Fruit fly (Drosophila melanogaster) whole organism, embryonic: ENCODE measurements around the gene CG13032.

Experiments
- Asciz ChIP-seq: fragments of 200-800 bp; sonication (Bioruptor generic); optimal IDR thresholded peaks from 2 replicates; lab custom pipeline; 2017; ENCODE audit warnings: missing biosample characterization, mild to moderate bottlenecking, missing genetic modification characterization, missing genetic modification reagents
- CG11085 ChIP-seq: fragments of 200-800 bp; sonication (Bioruptor generic); IDR thresholded peaks from 2 replicates; pipeline ENCODE4 v1.3.6; 2022; ENCODE audit warnings: missing biosample characterization, missing genetic modification characterization
- CG11093 ChIP-seq: fragments of 200-800 bp; sonication (Bioruptor generic); IDR thresholded peaks from 3 replicates; pipeline ENCODE4 v1.3.6; 2022; ENCODE audit warnings: missing biosample characterization, missing genetic modification characterization
- CG11247 ChIP-seq: fragments of 200-800 bp; sonication (Bioruptor generic); IDR thresholded peaks from 2 replicates; pipeline ENCODE4 v1.3.6; 2022; ENCODE audit warnings: missing biosample characterization, missing genetic modification characterization
- CG11723 ChIP-seq: fragments of 200-800 bp; sonication (Bioruptor generic); optimal IDR thresholded peaks from 2 replicates; lab custom pipeline; 2017; ENCODE audit warnings: missing biosample characterization, mild to moderate bottlenecking, missing genetic modification characterization
- CG12236 ChIP-seq: fragments of 200-800 bp; sonication (Bioruptor generic); optimal IDR thresholded peaks from 2 replicates; lab custom pipeline; 2016; ENCODE audit warnings: missing biosample characterization, missing genetic modification characterization
- CG13123 ChIP-seq: fragments of 200-800 bp; sonication (Bioruptor generic); optimal IDR thresholded peaks from 2 replicates; lab custom pipeline; 2016; ENCODE audit warnings: missing biosample characterization, missing genetic modification characterization
- CG14860 ChIP-seq: fragments of 200-800 bp; sonication (Bioruptor generic); IDR thresholded peaks from 3 replicates; pipeline ENCODE4 v1.3.6; 2022; ENCODE audit warnings: missing biosample characterization, missing genetic modification characterization; ENCODE audit not compliant: partially characterized antibody
- CG15514 ChIP-seq: fragments of 200-800 bp; sonication (Bioruptor generic); optimal IDR thresholded peaks from 3 replicates; lab custom pipeline; 2017; ENCODE audit warnings: missing biosample characterization, missing genetic modification characterization, mild to moderate bottlenecking, moderate library complexity, missing genetic modification reagents
- CG17829 ChIP-seq: fragments of 200-800 bp; optimal IDR thresholded peaks from 2 replicates; lab custom pipeline; 2019; ENCODE audit warnings: missing biosample characterization, mild to moderate bottlenecking, missing genetic modification characterization, moderate library complexity
- CG2129 ChIP-seq: fragments of 200-800 bp; sonication (Bioruptor generic); IDR thresholded peaks from 2 replicates; pipeline ENCODE4 v1.3.6; 2022; ENCODE audit warnings: missing biosample characterization, missing genetic modification characterization; ENCODE audit not compliant: partially characterized antibody
- CG34224 ChIP-seq: fragments of 200-800 bp; sonication (Bioruptor generic); IDR thresholded peaks from 3 replicates; pipeline ENCODE4 v1.3.6; 2022; ENCODE audit warnings: missing biosample characterization, missing genetic modification characterization; ENCODE audit not compliant: partially characterized antibody
- CG34376 ChIP-seq: fragments of 200-800 bp; sonication (Bioruptor generic); optimal IDR thresholded peaks from 2 replicates; lab custom pipeline; 2018; ENCODE audit warnings: missing biosample characterization, mild to moderate bottlenecking, missing genetic modification characterization
- CG6254 ChIP-seq: fragments of 200-800 bp; sonication (Bioruptor generic); optimal IDR thresholded peaks from 3 replicates; lab custom pipeline; 2017; ENCODE audit warnings: mild to moderate bottlenecking, missing biosample characterization, missing genetic modification reagents, missing genetic modification characterization
- CG6683 ChIP-seq: fragments of 200-800 bp; sonication (Bioruptor generic); optimal IDR thresholded peaks from 2 replicates; lab custom pipeline; 2017; ENCODE audit warnings: missing biosample characterization, mild to moderate bottlenecking, missing genetic modification characterization, missing genetic modification reagents
- CG8478 ChIP-seq: fragments of >200 bp; optimal IDR thresholded peaks from 2 replicates; lab custom pipeline; 2018
- CG9727 ChIP-seq: fragments of 200-800 bp; sonication (Bioruptor generic); optimal IDR thresholded peaks from 3 replicates; lab custom pipeline; 2017; ENCODE audit warnings: missing biosample characterization, mild to moderate bottlenecking, missing genetic modification characterization
- Gsc ChIP-seq: fragments of 200-800 bp; sonication (Bioruptor generic); IDR thresholded peaks from 2 replicates; pipeline ENCODE4 v1.3.6; 2022; ENCODE audit warnings: missing biosample characterization, missing genetic modification characterization
- HLH3B ChIP-seq: fragments of 200-800 bp; sonication (Bioruptor generic); IDR thresholded peaks from 2 replicates; pipeline ENCODE4 v1.3.6; 2022; ENCODE audit warnings: missing biosample characterization, missing genetic modification characterization
- Hr3 ChIP-seq: fragments of 200-800 bp; sonication (Bioruptor generic); optimal IDR thresholded peaks from 3 replicates; lab custom pipeline; 2016; ENCODE audit warnings: missing biosample characterization, missing genetic modification characterization
- Mad ChIP-seq: fragments of 200-800 bp; sonication (Bioruptor generic); optimal IDR thresholded peaks from 2 replicates; lab custom pipeline; 2016; ENCODE audit warnings: missing biosample characterization, missing genetic modification characterization
- Oaz ChIP-seq: fragments of 200-800 bp; sonication (Bioruptor generic); IDR thresholded peaks from 2 replicates; pipeline ENCODE4 v1.3.6; 2022; ENCODE audit warnings: missing biosample characterization, missing genetic modification characterization
- Optix ChIP-seq: fragments of 200-800 bp; sonication (Bioruptor generic); IDR thresholded peaks from 3 replicates; pipeline ENCODE4 v1.3.6; 2022; ENCODE audit warnings: missing biosample characterization, missing genetic modification characterization
- Rfx ChIP-seq: fragments of 200-800 bp; sonication (Bioruptor generic); IDR thresholded peaks from 2 replicates; pipeline ENCODE4 v1.3.6; 2022; ENCODE audit warnings: missing biosample characterization, missing genetic modification characterization
- Rx ChIP-seq: fragments of 200-800 bp; sonication (Bioruptor generic); IDR thresholded peaks from 2 replicates; pipeline ENCODE4 v1.3.6; 2022; ENCODE audit warnings: missing biosample characterization, missing genetic modification characterization
- Sox100B ChIP-seq: fragments of 200-800 bp; sonication (Bioruptor generic); optimal IDR thresholded peaks from 3 replicates; lab custom pipeline; 2018; ENCODE audit warnings: missing biosample characterization, mild to moderate bottlenecking, missing genetic modification characterization
- Tbp ChIP-seq: fragments of >200 bp; optimal IDR thresholded peaks from 2 replicates; lab custom pipeline; 2018; ENCODE audit warnings: missing biosample characterization, missing genetic modification characterization
- Trl ChIP-seq, 3 experiments: fragments of >200 bp in 2 of 3; fragments of 200-800 bp in 1 of 3; sonication (Bioruptor generic) in 1 of 3; optimal IDR thresholded peaks; 2 replicates in 1 of 3; 3 replicates in 2 of 3; lab custom pipeline; 2016 to 2017; ENCODE audit warnings: missing biosample characterization in 1 of 3, missing genetic modification characterization in 1 of 3
- bcd ChIP-seq: fragments of 200-800 bp; sonication (Bioruptor generic); optimal IDR thresholded peaks from 2 replicates; lab custom pipeline; 2017; ENCODE audit warnings: missing biosample characterization, mild to moderate bottlenecking, missing genetic modification characterization
- chm ChIP-seq: fragments of 200-800 bp; sonication (Bioruptor generic); IDR thresholded peaks from 2 replicates; pipeline ENCODE4 v1.3.6; 2022; ENCODE audit warnings: missing biosample characterization, missing genetic modification characterization
- croc ChIP-seq: fragments of 200-800 bp; sonication (Bioruptor generic); conservative IDR thresholded peaks from 3 replicates; pipeline ENCODE4 v1.3.6; 2022; ENCODE audit warnings: missing biosample characterization, missing genetic modification characterization
- dpn ChIP-seq, 2 experiments: fragments of 200-800 bp; sonication (Bioruptor generic); optimal IDR thresholded peaks; 3 replicates each; lab custom pipeline; 2016; ENCODE audit warnings: missing biosample characterization in 2 of 2, missing genetic modification characterization in 2 of 2
- gcm ChIP-seq: fragments of 200-800 bp; sonication (Bioruptor generic); optimal IDR thresholded peaks from 2 replicates; lab custom pipeline; 2019; ENCODE audit warnings: missing biosample characterization, mild to moderate bottlenecking, missing genetic modification characterization, moderate library complexity
- gfzf ChIP-seq: fragments of 200-800 bp; sonication (Bioruptor generic); optimal IDR thresholded peaks from 2 replicates; lab custom pipeline; 2016; ENCODE audit warnings: missing biosample characterization, mild to moderate bottlenecking, missing genetic modification characterization, moderate library complexity
- kay ChIP-seq: fragments of 200-800 bp; sonication (Bioruptor generic); optimal IDR thresholded peaks from 2 replicates; lab custom pipeline; 2016; ENCODE audit warnings: missing biosample characterization, missing genetic modification characterization
- ken ChIP-seq: fragments of 200-800 bp; sonication (Bioruptor generic); IDR thresholded peaks from 3 replicates; pipeline ENCODE4 v1.3.6; 2022; ENCODE audit warnings: missing biosample characterization, missing genetic modification characterization
- lab ChIP-seq: fragments of 200-800 bp; sonication (Bioruptor generic); optimal IDR thresholded peaks from 3 replicates; lab custom pipeline; 2017; ENCODE audit warnings: missing biosample characterization, missing genetic modification characterization, mild to moderate bottlenecking, moderate library complexity, missing genetic modification reagents
- lmd ChIP-seq: fragments of 200-800 bp; sonication (Bioruptor generic); IDR thresholded peaks from 2 replicates; pipeline ENCODE4 v1.3.6; 2022; ENCODE audit warnings: missing biosample characterization, missing genetic modification characterization
- otp ChIP-seq: fragments of 200-800 bp; sonication (Bioruptor generic); IDR thresholded peaks from 3 replicates; pipeline ENCODE4, ENCODE4 v1.3.6; 2022; ENCODE audit warnings: missing biosample characterization, missing genetic modification characterization
- pan ChIP-seq, 4 experiments: fragments of >200 bp in 3 of 4; fragments of 200-800 bp in 1 of 4; sonication (Bioruptor generic) in 1 of 4; optimal IDR thresholded peaks in 3 of 4; IDR thresholded peaks in 1 of 4; 2 replicates each; pipeline versions ENCODE4 v1.3.6 to Lab custom; 2017 to 2022; ENCODE audit warnings: missing biosample characterization in 2 of 4, missing genetic modification characterization in 2 of 4, mixed read lengths in 1 of 4
- pita ChIP-seq: fragments of 200-800 bp; sonication (Bioruptor generic); optimal IDR thresholded peaks from 2 replicates; lab custom pipeline; 2017; ENCODE audit warnings: missing biosample characterization, mild to moderate bottlenecking, missing genetic modification characterization
- pnt ChIP-seq: fragments of 200-800 bp; sonication (Bioruptor generic); optimal IDR thresholded peaks from 3 replicates; lab custom pipeline; 2016; ENCODE audit warnings: missing biosample characterization, missing genetic modification characterization
- pros ChIP-seq: fragments of 200-800 bp; sonication (Bioruptor generic); optimal IDR thresholded peaks from 3 replicates; lab custom pipeline; 2019; ENCODE audit warnings: missing biosample characterization, mild to moderate bottlenecking, missing genetic modification characterization, moderate library complexity
- scrt ChIP-seq: fragments of 200-800 bp; sonication (Bioruptor generic); optimal IDR thresholded peaks from 2 replicates; lab custom pipeline; 2018; ENCODE audit warnings: missing biosample characterization, mild to moderate bottlenecking, missing genetic modification characterization, moderate library complexity
- sens-2 ChIP-seq: fragments of 200-800 bp; sonication (Bioruptor generic); IDR thresholded peaks from 2 replicates; pipeline ENCODE4 v1.3.6; 2022; ENCODE audit warnings: missing biosample characterization, missing genetic modification characterization
- seq ChIP-seq: fragments of 200-800 bp; sonication (Bioruptor generic); IDR thresholded peaks from 2 replicates; pipeline ENCODE4 v1.3.6; 2022; ENCODE audit warnings: missing biosample characterization, missing genetic modification characterization
- sug ChIP-seq: fragments of 200-800 bp; optimal IDR thresholded peaks from 2 replicates; lab custom pipeline; 2019; ENCODE audit warnings: missing biosample characterization, mild to moderate bottlenecking, missing genetic modification characterization, moderate library complexity
- tna ChIP-seq: fragments of 200-800 bp; sonication (Bioruptor generic); IDR thresholded peaks from 2 replicates; pipeline ENCODE4 v1.3.6; 2022; ENCODE audit warnings: missing biosample characterization, missing genetic modification characterization; ENCODE audit not compliant: partially characterized antibody
- wdn ChIP-seq: fragments of 200-800 bp; sonication (Bioruptor generic); IDR thresholded peaks from 2 replicates; pipeline ENCODE4 v1.3.6; 2022; ENCODE audit warnings: missing biosample characterization, missing genetic modification characterization
- wor ChIP-seq: fragments of 200-800 bp; sonication (Bioruptor generic); IDR thresholded peaks from 2 replicates; pipeline ENCODE4 v1.3.6; 2022; ENCODE audit warnings: missing biosample characterization, missing genetic modification characterization

CG13032 gene

DNA sequence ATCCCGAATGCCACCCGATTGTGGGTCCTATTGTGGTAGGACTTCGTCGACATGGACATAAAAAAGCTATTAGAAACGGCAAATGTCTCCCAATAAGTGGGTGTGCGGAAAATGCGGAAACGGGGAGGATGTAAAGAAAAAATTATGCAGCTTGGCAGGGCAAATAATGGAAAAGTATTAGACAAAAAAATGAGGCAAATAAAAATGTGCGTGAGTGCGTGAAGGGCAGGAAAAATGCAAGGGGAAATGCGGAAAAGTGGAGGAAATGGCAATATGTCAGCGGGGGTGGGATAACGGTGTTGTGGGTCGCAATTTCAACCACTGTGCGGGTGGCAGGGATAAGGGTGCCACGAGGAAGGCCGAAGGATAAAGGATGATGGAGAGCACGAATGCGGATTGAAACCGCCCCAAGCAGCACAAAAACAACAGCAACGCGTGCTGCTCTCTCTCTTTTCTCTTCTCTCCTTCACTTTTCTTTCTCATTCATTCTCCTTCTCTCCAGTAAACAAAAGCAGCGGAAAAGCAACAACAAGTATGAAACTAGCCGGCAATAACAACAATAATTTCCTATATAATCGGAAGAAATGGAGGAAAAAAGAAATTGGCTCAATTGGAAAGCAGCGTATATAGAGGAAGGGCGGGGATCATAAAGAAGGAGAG lies 28.3 kb upstream of the CG13032 start (continued):
- TF ChIP-seq CG14860 (GFP tag; lab: Robert Waterston, UW) = no peak
- TF ChIP-seq scrt (GFP tag; lab: Kevin White, UChicago) = peak; percentile 32
- no peak for TF ChIP-seq Oaz (GFP tag; lab: Robert Waterston, UW)
- TF ChIP-seq Trl (optimal IDR thresholded peaks at IDR 0.05; lab: Kevin White, UChicago) = peak; percentile 50 to 56
- no peak for TF ChIP-seq Trl (GFP tag; optimal IDR thresholded peaks at IDR 0.05; lab: Kevin White, UChicago)
- peak; percentile 66; the same call in 1 of the 2 replicates for TF ChIP-seq seq
- no peak for TF ChIP-seq CG13123 (GFP tag; lab: Kevin White, UChicago)
- no peak for TF ChIP-seq ken (GFP tag; lab: Robert Waterston, UW)
- no peak for TF ChIP-seq wdn (GFP tag; lab: Robert Waterston, UW)
- no peak for TF ChIP-seq pita (GFP tag; lab: Kevin White, UChicago)
- TF ChIP-seq chm (GFP tag; lab: Robert Waterston, UW) = no peak
- TF ChIP-seq Rfx (GFP tag; lab: Robert Waterston, UW) = no peak
- TF ChIP-seq lmd (GFP tag; lab: Robert Waterston, UW) = no peak
- no peak for TF ChIP-seq otp
- TF ChIP-seq dpn (GFP tag; optimal IDR thresholded peaks at IDR 0.05; lab: Kevin White, UChicago) = no peak
- no peak for TF ChIP-seq CG15514 (GFP tag; lab: Kevin White, UChicago)
- no peak for TF ChIP-seq Mad (GFP tag; lab: Kevin White, UChicago)
- TF ChIP-seq pnt (GFP tag; lab: Kevin White, UChicago) = no peak
- no peak for TF ChIP-seq Sox100B
- no peak for TF ChIP-seq sens-2 (GFP tag; lab: Robert Waterston, UW)
- no peak for TF ChIP-seq CG11723 (GFP tag; lab: Kevin White, UChicago)
- TF ChIP-seq Gsc (GFP tag; lab: Robert Waterston, UW) = no peak
- TF ChIP-seq CG17829 (tag; lab: Kevin White, UChicago) = no peak
- no peak for TF ChIP-seq CG6683 (GFP tag; lab: Kevin White, UChicago)
- no peak for TF ChIP-seq Tbp (GFP tag; lab: Kevin White, UChicago)
- TF ChIP-seq bcd (GFP tag; lab: Kevin White, UChicago) = no peak
- no peak for TF ChIP-seq CG11085 (GFP tag; lab: Robert Waterston, UW)
- no peak for TF ChIP-seq tna (GFP tag; lab: Robert Waterston, UW)
- no peak for TF ChIP-seq CG6254 (GFP tag; lab: Kevin White, UChicago)
- TF ChIP-seq pros (GFP tag; lab: Kevin White, UChicago) = peak; percentile 90
- no peak for TF ChIP-seq CG8478
- no peak for TF ChIP-seq CG11247 (GFP tag; lab: Robert Waterston, UW)
- no peak for TF ChIP-seq Optix (GFP tag; lab: Robert Waterston, UW)
- no peak for TF ChIP-seq kay
- no peak for TF ChIP-seq gfzf (GFP tag; lab: Kevin White, UChicago)
- no peak for TF ChIP-seq CG9727 (GFP tag; lab: Kevin White, UChicago)
- TF ChIP-seq Hr3 = no peak
- no peak for TF ChIP-seq CG2129 (GFP tag; lab: Robert Waterston, UW)
- no peak for TF ChIP-seq sug (tag; lab: Kevin White, UChicago)
- no peak for TF ChIP-seq wor (GFP tag; lab: Robert Waterston, UW)
- TF ChIP-seq lab (GFP tag; lab: Kevin White, UChicago) = no peak
- TF ChIP-seq CG34376 (GFP tag; lab: Kevin White, UChicago) = no peak
- TF ChIP-seq CG34224 (GFP tag; lab: Robert Waterston, UW) = no peak
- TF ChIP-seq Rx (GFP tag; lab: Robert Waterston, UW) = no peak
- TF ChIP-seq croc (GFP tag; lab: Robert Waterston, UW) = no peak
- TF ChIP-seq HLH3B (GFP tag; lab: Robert Waterston, UW) = no peak
- no peak for TF ChIP-seq gcm (GFP tag; lab: Kevin White, UChicago)
- no peak for TF ChIP-seq CG12236 (GFP tag; lab: Kevin White, UChicago)
- TF ChIP-seq pan (optimal IDR thresholded peaks at IDR 0.05; lab: Kevin White, UChicago) = no peak
- no peak for TF ChIP-seq pan (GFP tag; optimal IDR thresholded peaks at IDR 0.05 in 1 of 2, IDR thresholded peaks at IDR 0.05 in 1 of 2)
- TF ChIP-seq Asciz (GFP tag; lab: Kevin White, UChicago) = no peak
- TF ChIP-seq CG11093 (GFP tag; lab: Robert Waterston, UW) = no peak
